Comparison of ENCODE assay signal across 6 worm cellular contexts in the genomic region with DNA sequence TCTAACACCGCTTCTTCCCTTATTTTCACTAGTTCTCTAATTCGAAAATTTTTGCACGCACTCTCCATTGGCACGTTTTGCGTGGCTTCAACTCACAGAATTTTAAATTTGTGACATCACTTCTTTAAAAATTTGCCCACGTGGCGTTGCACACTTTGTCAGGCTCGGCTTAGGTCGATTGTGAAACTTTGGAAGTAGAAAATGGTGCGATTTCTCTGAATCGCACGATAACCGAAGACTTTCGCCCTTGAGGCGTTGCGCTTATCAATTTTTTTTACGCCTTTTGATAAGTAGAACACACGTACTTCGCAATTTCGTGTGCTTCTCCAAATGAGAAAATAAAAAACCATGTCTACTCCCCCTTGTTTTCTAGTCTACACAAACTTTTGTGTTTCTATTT.
TF ChIP-seq lines count a peak whose summit lies in the region.

No protein-coding gene starts in this region.

TF ChIP-seq in whole organism, L1 larva, 84 proteins besides CTCF, POLR2A, EP300 and RAD21 (continues in another document):
- TF ChIP-seq snpc-4 (tag; optimal IDR thresholded peaks at IDR 0.05; lab: Kevin White, UChicago), result no peak
- no peak for TF ChIP-seq tbx-2 (tag; optimal IDR thresholded peaks at IDR 0.05; lab: Kevin White, UChicago)
- no peak for TF ChIP-seq fos-1 (tag; optimal IDR thresholded peaks at IDR 0.05; lab: Kevin White, UChicago)
- TF ChIP-seq pag-3 (tag; optimal IDR thresholded peaks at IDR 0.05; lab: Kevin White, UChicago; ENCODE audit: borderline replicate concordance, insufficient read depth), result no peak
- TF ChIP-seq xbp-1 (tag; optimal IDR thresholded peaks at IDR 0.05; lab: Kevin White, UChicago), result no peak
- TF ChIP-seq ceh-63 (GFP tag; optimal IDR thresholded peaks at IDR 0.05; lab: Kevin White, UChicago), result no peak
- no peak for TF ChIP-seq ama-1 (optimal IDR thresholded peaks at IDR 0.05; lab: Kevin White, UChicago)
- TF ChIP-seq zag-1 (tag; optimal IDR thresholded peaks at IDR 0.05; lab: Kevin White, UChicago), result no peak
- TF ChIP-seq hlh-4 (tag; optimal IDR thresholded peaks at IDR 0.05; lab: Kevin White, UChicago), result no peak
- no peak for TF ChIP-seq ceh-90 (tag; optimal IDR thresholded peaks at IDR 0.05; lab: Kevin White, UChicago)
- TF ChIP-seq nhr-11 (tag; optimal IDR thresholded peaks at IDR 0.05; lab: Kevin White, UChicago), result no peak
- TF ChIP-seq egl-27 (tag; optimal IDR thresholded peaks at IDR 0.05; lab: Kevin White, UChicago), result no peak
- TF ChIP-seq ceh-88 (GFP tag; IDR thresholded peaks at IDR 0.05; lab: Robert Waterston, UW), result no peak
- TF ChIP-seq unc-62 (GFP tag; optimal IDR thresholded peaks at IDR 0.05; lab: Kevin White, UChicago), result no peak
- TF ChIP-seq lin-35 (GFP tag; optimal IDR thresholded peaks at IDR 0.05; lab: Kevin White, UChicago), result no peak

TF ChIP-seq in whole organism, L2 larva, 48 proteins besides CTCF, POLR2A, EP300 and RAD21:
- TF ChIP-seq gmeb-1 (tag; optimal IDR thresholded peaks at IDR 0.05; lab: Kevin White, UChicago), result peak; percentile 30
- TF ChIP-seq sma-3 (GFP tag; optimal IDR thresholded peaks at IDR 0.05; lab: Kevin White, UChicago), result no peak
- TF ChIP-seq fos-1 (tag; optimal IDR thresholded peaks at IDR 0.05; lab: Kevin White, UChicago), result peak; percentile 35
- no peak for TF ChIP-seq snpc-4 (tag; optimal IDR thresholded peaks at IDR 0.05; lab: Kevin White, UChicago)
- TF ChIP-seq sma-9 (GFP tag; optimal IDR thresholded peaks at IDR 0.05; lab: Kevin White, UChicago), result peak; percentile 61
- no peak for TF ChIP-seq sma-9 (tag; optimal IDR thresholded peaks at IDR 0.05; lab: Kevin White, UChicago)
- peak; percentile 41 to 63 for TF ChIP-seq mdl-1 (tag; optimal IDR thresholded peaks at IDR 0.05; lab: Kevin White, UChicago)
- peak; percentile 18 for TF ChIP-seq zag-1 (tag; optimal IDR thresholded peaks at IDR 0.05; lab: Kevin White, UChicago)
- TF ChIP-seq F13H6.1 (tag; optimal IDR thresholded peaks at IDR 0.05; lab: Kevin White, UChicago), result peak; percentile 4
- TF ChIP-seq crh-2 (tag; optimal IDR thresholded peaks at IDR 0.05; lab: Kevin White, UChicago), result peak; percentile 57
TF ChIP-seq in whole organism, L2 larva: peak in this region for 7.

TF ChIP-seq in whole organism, L3 larva, 47 proteins besides CTCF, POLR2A, EP300 and RAD21:
- TF ChIP-seq ZK546.5 (tag; optimal IDR thresholded peaks at IDR 0.05; lab: Kevin White, UChicago), result no peak
- peak; percentile 46 for TF ChIP-seq mdl-1 (tag; optimal IDR thresholded peaks at IDR 0.05; lab: Kevin White, UChicago)
- TF ChIP-seq pqm-1 (tag; optimal IDR thresholded peaks at IDR 0.05; lab: Kevin White, UChicago), result peak; percentile 75
- peak; percentile 25 for TF ChIP-seq nfya-1 (tag; optimal IDR thresholded peaks at IDR 0.05; lab: Kevin White, UChicago; ENCODE audit: insufficient read depth)
- peak; percentile 92 for TF ChIP-seq elt-2 (tag; optimal IDR thresholded peaks at IDR 0.05; lab: Kevin White, UChicago)

TF ChIP-seq in whole organism, L4 larva, 104 proteins besides CTCF, POLR2A, EP300 and RAD21 (continues in another document):
- TF ChIP-seq hmg-1.1 (GFP tag; IDR thresholded peaks at IDR 0.05; lab: Robert Waterston, UW) (0 out of 2 replicates have a peak, but pooled peaks have one; percentile 12), daf-16 (GFP tag; optimal IDR thresholded peaks at IDR 0.05; lab: Kevin White, UChicago) (no peak), daf-16 (tag; optimal IDR thresholded peaks at IDR 0.05; lab: Kevin White, UChicago) (peak; percentile 57), dve-1 (tag; optimal IDR thresholded peaks at IDR 0.05; lab: Kevin White, UChicago; ENCODE audit: insufficient read depth) (peak; percentile 45), php-3 (GFP tag; IDR thresholded peaks at IDR 0.05; lab: Robert Waterston, UW) (0 out of 2 replicates have a peak, but pooled peaks have one; percentile 49), hlh-30 (tag; optimal IDR thresholded peaks at IDR 0.05; lab: Kevin White, UChicago; ENCODE audit: insufficient read depth) (peak; percentile 47), pha-4 (GFP tag; IDR thresholded peaks at IDR 0.05; lab: Robert Waterston, UW) (peak; percentile 48; the same call in 1 of the 2 replicates), pha-4 (tag; optimal IDR thresholded peaks at IDR 0.05; lab: Kevin White, UChicago) (no peak), snpc-1.2 (GFP tag; IDR thresholded peaks at IDR 0.05; lab: Robert Waterston, UW) (no peak), fkh-10 (GFP tag; optimal IDR thresholded peaks at IDR 0.05; lab: Kevin White, UChicago) (no peak), mdl-1 (tag; optimal IDR thresholded peaks at IDR 0.05; lab: Kevin White, UChicago) (peak in 1 of 2 experiments; percentile 83), dpl-1 (GFP tag; optimal IDR thresholded peaks at IDR 0.05; lab: Kevin White, UChicago) (no peak), ZK546.5 (tag; optimal IDR thresholded peaks at IDR 0.05; lab: Kevin White, UChicago) (no peak), tra-1 (GFP tag; IDR thresholded peaks at IDR 0.05; lab: Robert Waterston, UW) (peak; percentile 81), mxl-3 (GFP tag; optimal IDR thresholded peaks at IDR 0.05; lab: Kevin White, UChicago) (peak; percentile 69), mep-1 (tag; optimal IDR thresholded peaks at IDR 0.05; lab: Kevin White, UChicago) (peak; percentile 32), zfp-3 (GFP tag; conservative IDR thresholded peaks at IDR 0.05; lab: Robert Waterston, UW) (peak; percentile 58; the same call in 1 of the 2 replicates), lsy-2 (tag; optimal IDR thresholded peaks at IDR 0.05; lab: Kevin White, UChicago) (peak in 1 of 2 experiments; percentile 30)

TF ChIP-seq in whole organism, late embryonic, 69 proteins besides CTCF, POLR2A, EP300 and RAD21:
- peak; percentile 5 for TF ChIP-seq elt-2 (tag; optimal IDR thresholded peaks at IDR 0.05; lab: Kevin White, UChicago)
- TF ChIP-seq Y22D7AL.16 (tag; optimal IDR thresholded peaks at IDR 0.05; lab: Kevin White, UChicago), result no peak

TF ChIP-seq in whole organism, young adult, 124 proteins besides CTCF, POLR2A, EP300 and RAD21:
- no peak for TF ChIP-seq aptf-3 (GFP tag; IDR thresholded peaks at IDR 0.05; lab: Robert Waterston, UW)
- 0 out of 2 replicates have a peak, but pooled peaks have one; percentile 22 for TF ChIP-seq dox-1 (GFP tag; IDR thresholded peaks at IDR 0.05; lab: Robert Waterston, UW)
- TF ChIP-seq nhr-80 (tag; optimal IDR thresholded peaks at IDR 0.05; lab: Kevin White, UChicago), result peak; percentile 87
- no peak for TF ChIP-seq ztf-3 (GFP tag; optimal IDR thresholded peaks at IDR 0.05; lab: Kevin White, UChicago)
- no peak for TF ChIP-seq madf-8 (GFP tag; conservative IDR thresholded peaks at IDR 0.05; lab: Robert Waterston, UW)
- no peak for TF ChIP-seq nfyb-1 (GFP tag; IDR thresholded peaks at IDR 0.05; lab: Robert Waterston, UW)
- no peak for TF ChIP-seq cebp-1 (GFP tag; IDR thresholded peaks at IDR 0.05; lab: Robert Waterston, UW)
- TF ChIP-seq cebp-1 (tag; optimal IDR thresholded peaks at IDR 0.05; lab: Kevin White, UChicago), result peak; percentile 74
- no peak for TF ChIP-seq F37B4.10 (GFP tag; IDR thresholded peaks at IDR 0.05; lab: Robert Waterston, UW)
- TF ChIP-seq akir-1 (GFP tag; optimal IDR thresholded peaks at IDR 0.05; lab: Kevin White, UChicago), result no peak
- TF ChIP-seq lin-35 (GFP tag; optimal IDR thresholded peaks at IDR 0.05; lab: Kevin White, UChicago), result no peak
- TF ChIP-seq madf-6 (GFP tag; IDR thresholded peaks at IDR 0.05; lab: Robert Waterston, UW), result no peak
- peak; percentile 38 for TF ChIP-seq atf-7 (tag; optimal IDR thresholded peaks at IDR 0.05; lab: Kevin White, UChicago)
- TF ChIP-seq let-607 (tag; optimal IDR thresholded peaks at IDR 0.05; lab: Kevin White, UChicago), result peak; percentile 20 to 46
- no peak for TF ChIP-seq ama-1 (optimal IDR thresholded peaks at IDR 0.05; lab: Kevin White, UChicago)
- TF ChIP-seq ama-1 (GFP tag; optimal IDR thresholded peaks at IDR 0.05; lab: Kevin White, UChicago), result no peak
- TF ChIP-seq lin-54 (GFP tag; optimal IDR thresholded peaks at IDR 0.05; lab: Kevin White, UChicago), result no peak
- TF ChIP-seq sdz-38 (tag; optimal IDR thresholded peaks at IDR 0.05; lab: Kevin White, UChicago), result no peak
- TF ChIP-seq tbp1 (GFP tag; optimal IDR thresholded peaks at IDR 0.05; lab: Kevin White, UChicago), result no peak
- TF ChIP-seq ztf-25 (GFP tag; IDR thresholded peaks at IDR 0.05; lab: Robert Waterston, UW), result no peak
- no peak for TF ChIP-seq B0336.3 (GFP tag; IDR thresholded peaks at IDR 0.05; lab: Robert Waterston, UW)
